Fruit fly (Drosophila melanogaster) whole organism, embryonic: ENCODE results near the gene SP555.

Experiments used
- B-H1 ChIP-seq: fragments of 200-800 bp; sonication (Bioruptor generic); IDR thresholded peaks from 3 replicates; pipeline ENCODE4 v1.3.6; 2022; ENCODE audit warnings: missing biosample characterization, missing genetic modification characterization
- CG10209 ChIP-seq: fragments of 200-800 bp; sonication (Bioruptor generic); optimal IDR thresholded peaks from 3 replicates; lab custom pipeline; 2017; ENCODE audit warnings: missing biosample characterization, mild to moderate bottlenecking, missing genetic modification characterization, missing genetic modification reagents
- CG10979 ChIP-seq: fragments of 200-800 bp; sonication (Bioruptor generic); optimal IDR thresholded peaks from 2 replicates; lab custom pipeline; 2018; ENCODE audit warnings: missing biosample characterization, mild to moderate bottlenecking, missing genetic modification characterization, moderate library complexity
- CG12071 ChIP-seq: fragments of 200-800 bp; sonication (Bioruptor generic); optimal IDR thresholded peaks from 3 replicates; lab custom pipeline; 2018; ENCODE audit warnings: missing biosample characterization, mild to moderate bottlenecking, missing genetic modification characterization
- CG15479 ChIP-seq: fragments of 200-800 bp; sonication (Bioruptor generic); optimal IDR thresholded peaks from 3 replicates; lab custom pipeline; 2019; ENCODE audit warnings: missing biosample characterization, mild to moderate bottlenecking, missing genetic modification characterization, moderate library complexity
- CG15514 ChIP-seq: fragments of 200-800 bp; sonication (Bioruptor generic); optimal IDR thresholded peaks from 3 replicates; lab custom pipeline; 2017; ENCODE audit warnings: missing biosample characterization, missing genetic modification characterization, mild to moderate bottlenecking, moderate library complexity, missing genetic modification reagents
- CG15601 ChIP-seq: fragments of 200-800 bp; sonication (Bioruptor generic); optimal IDR thresholded peaks from 3 replicates; lab custom pipeline; 2019; ENCODE audit warnings: missing biosample characterization, mild to moderate bottlenecking, missing genetic modification characterization, moderate library complexity
- CG1792 ChIP-seq: fragments of 200-800 bp; sonication (Bioruptor generic); optimal IDR thresholded peaks from 2 replicates; lab custom pipeline; 2016; ENCODE audit warnings: missing biosample characterization, missing genetic modification characterization
- CG2116 ChIP-seq: fragments of 200-800 bp; sonication (Bioruptor generic); optimal IDR thresholded peaks from 3 replicates; lab custom pipeline; 2018; ENCODE audit warnings: missing biosample characterization, mild to moderate bottlenecking, missing genetic modification characterization
- CG2202 ChIP-seq: fragments of 200-800 bp; sonication (Bioruptor generic); optimal IDR thresholded peaks from 2 replicates; lab custom pipeline; 2018; ENCODE audit warnings: missing biosample characterization, mild to moderate bottlenecking, missing genetic modification characterization
- CG32772 ChIP-seq: fragments of 200-800 bp; sonication (Bioruptor generic); IDR thresholded peaks from 2 replicates; pipeline ENCODE4 v1.3.6; 2022; ENCODE audit warnings: missing biosample characterization, missing genetic modification characterization
- CG3726 ChIP-seq: fragments of 200-800 bp; sonication (Bioruptor generic); IDR thresholded peaks from 3 replicates; pipeline ENCODE4, ENCODE4 v1.3.6; 2022; ENCODE audit warnings: missing biosample characterization, missing genetic modification characterization
- CG4730 ChIP-seq: fragments of 200-800 bp; sonication (Bioruptor generic); IDR thresholded peaks from 2 replicates; pipeline ENCODE4 v1.3.6; 2022; ENCODE audit warnings: missing biosample characterization, missing genetic modification characterization
- CG6654 ChIP-seq: fragments of 200-800 bp; sonication (Bioruptor generic); optimal IDR thresholded peaks from 2 replicates; lab custom pipeline; 2017; ENCODE audit warnings: missing biosample characterization, mild to moderate bottlenecking, missing genetic modification characterization
- CHES-1-like ChIP-seq: fragments of 200-800 bp; sonication (Bioruptor generic); optimal IDR thresholded peaks from 2 replicates; lab custom pipeline; 2016; ENCODE audit warnings: missing biosample characterization, missing genetic modification characterization
- Ets65A ChIP-seq: fragments of 200-800 bp; sonication (Bioruptor generic); peaks from one replicate; lab custom pipeline; 2016; ENCODE audit warnings: missing biosample characterization, missing genetic modification characterization
- Hr51 ChIP-seq, 2 experiments: fragments of 200-800 bp; sonication (Bioruptor generic); optimal IDR thresholded peaks; 2 replicates in 1 of 2; 3 replicates in 1 of 2; lab custom pipeline; 2016 to 2018; ENCODE audit warnings: missing biosample characterization in 2 of 2, missing genetic modification characterization in 2 of 2, mild to moderate bottlenecking in 1 of 2, moderate library complexity in 1 of 2
- Jarid2 ChIP-seq: fragments of 200-800 bp; sonication (Bioruptor generic); optimal IDR thresholded peaks from 3 replicates; lab custom pipeline; 2017; ENCODE audit warnings: mild to moderate bottlenecking, missing biosample characterization, missing genetic modification reagents, missing genetic modification characterization
- NK7.1 ChIP-seq: fragments of 200-800 bp; sonication (Bioruptor generic); optimal IDR thresholded peaks from 3 replicates; lab custom pipeline; 2016; ENCODE audit warnings: missing biosample characterization, missing genetic modification characterization
- Sry-δ ChIP-seq: fragments of 200-800 bp; sonication (Bioruptor generic); optimal IDR thresholded peaks from 2 replicates; lab custom pipeline; 2016; ENCODE audit warnings: missing biosample characterization, missing genetic modification characterization
- Taf1 ChIP-seq: fragments of 200-800 bp; sonication (Bioruptor generic); IDR thresholded peaks from 2 replicates; pipeline ENCODE4 v1.3.6; 2022; ENCODE audit warnings: missing biosample characterization, missing genetic modification characterization
- abd-A ChIP-seq: fragments of 200-800 bp; sonication (Bioruptor generic); optimal IDR thresholded peaks from 3 replicates; lab custom pipeline; 2019; ENCODE audit warnings: missing biosample characterization, mild to moderate bottlenecking, missing genetic modification characterization, moderate library complexity
- ac ChIP-seq: fragments of 200-800 bp; sonication (Bioruptor generic); optimal IDR thresholded peaks from 3 replicates; lab custom pipeline; 2017; ENCODE audit warnings: missing biosample characterization, mild to moderate bottlenecking, missing genetic modification characterization
- aop ChIP-seq: fragments of 200-800 bp; sonication (Bioruptor generic); IDR thresholded peaks from 2 replicates; pipeline ENCODE4 v1.3.6; 2022; ENCODE audit warnings: missing biosample characterization, missing genetic modification characterization
- ap ChIP-seq: fragments of 200-800 bp; sonication (Bioruptor generic); IDR thresholded peaks from 2 replicates; pipeline ENCODE4 v1.3.6; 2022; ENCODE audit warnings: missing biosample characterization, missing genetic modification characterization
- chif ChIP-seq, 2 experiments: fragments of 200-800 bp; sonication (Bioruptor generic); optimal IDR thresholded peaks; 3 replicates each; lab custom pipeline; 2016; ENCODE audit warnings: missing biosample characterization in 2 of 2, missing genetic modification characterization in 2 of 2
- corto ChIP-seq: fragments of 200-800 bp; sonication (Bioruptor generic); optimal IDR thresholded peaks from 2 replicates; lab custom pipeline; 2016; ENCODE audit warnings: missing biosample characterization, mild to moderate bottlenecking, missing genetic modification characterization, moderate library complexity
- crc ChIP-seq: fragments of 200-800 bp; sonication (Bioruptor generic); optimal IDR thresholded peaks from 2 replicates; lab custom pipeline; 2016; ENCODE audit warnings: missing biosample characterization, missing genetic modification characterization
- dm ChIP-seq: fragments of 200-800 bp; sonication (Bioruptor generic); optimal IDR thresholded peaks from 3 replicates; lab custom pipeline; 2016; ENCODE audit warnings: missing biosample characterization, missing genetic modification characterization
- dmrt99B ChIP-seq: fragments of 200-800 bp; sonication (Bioruptor generic); optimal IDR thresholded peaks from 2 replicates; lab custom pipeline; 2018; ENCODE audit warnings: missing biosample characterization, mild to moderate bottlenecking, missing genetic modification characterization, moderate library complexity
- exex ChIP-seq: fragments of 200-800 bp; sonication (Bioruptor generic); optimal IDR thresholded peaks from 4 replicates; lab custom pipeline; 2018; ENCODE audit warnings: missing biosample characterization, mild to moderate bottlenecking, missing genetic modification characterization, moderate library complexity
- eyg ChIP-seq: fragments of 200-800 bp; sonication (Bioruptor generic); optimal IDR thresholded peaks from 3 replicates; lab custom pipeline; 2016; ENCODE audit warnings: missing biosample characterization, missing genetic modification characterization
- grn ChIP-seq: fragments of 200-800 bp; sonication (Bioruptor generic); optimal IDR thresholded peaks from 3 replicates; lab custom pipeline; 2017; ENCODE audit warnings: missing biosample characterization, missing genetic modification characterization
- gro ChIP-seq: fragments of 200-800 bp; sonication (Bioruptor generic); optimal IDR thresholded peaks from 2 replicates; lab custom pipeline; 2016; ENCODE audit warnings: missing biosample characterization, missing genetic modification characterization
- ken ChIP-seq: fragments of 200-800 bp; sonication (Bioruptor generic); IDR thresholded peaks from 3 replicates; pipeline ENCODE4 v1.3.6; 2022; ENCODE audit warnings: missing biosample characterization, missing genetic modification characterization
- lbe ChIP-seq: fragments of 200-800 bp; sonication (Bioruptor generic); optimal IDR thresholded peaks from 2 replicates; lab custom pipeline; 2016; ENCODE audit warnings: missing biosample characterization, mild to moderate bottlenecking, missing genetic modification characterization
- lmd ChIP-seq: fragments of 200-800 bp; sonication (Bioruptor generic); IDR thresholded peaks from 2 replicates; pipeline ENCODE4 v1.3.6; 2022; ENCODE audit warnings: missing biosample characterization, missing genetic modification characterization
- odd ChIP-seq: fragments of 200-800 bp; sonication (Bioruptor generic); optimal IDR thresholded peaks from 2 replicates; lab custom pipeline; 2017; ENCODE audit warnings: missing biosample characterization, mild to moderate bottlenecking, missing genetic modification characterization
- p53 ChIP-seq: fragments of 200-800 bp; sonication (Bioruptor generic); optimal IDR thresholded peaks from 2 replicates; lab custom pipeline; 2016; ENCODE audit warnings: missing biosample characterization, missing genetic modification characterization
- repo ChIP-seq: fragments of 200-800 bp; sonication (Bioruptor generic); optimal IDR thresholded peaks from 2 replicates; lab custom pipeline; 2016; ENCODE audit warnings: missing biosample characterization, missing genetic modification characterization
- salm ChIP-seq: fragments of 200-800 bp; sonication (Bioruptor generic); optimal IDR thresholded peaks from 2 replicates; lab custom pipeline; 2018; ENCODE audit warnings: missing biosample characterization, mild to moderate bottlenecking, missing genetic modification characterization
- sc ChIP-seq, 3 experiments: fragments of >200 bp in 2 of 3; fragments of 200-800 bp in 1 of 3; sonication (Bioruptor generic) in 1 of 3; optimal IDR thresholded peaks; 2 replicates in 2 of 3; 3 replicates in 1 of 3; lab custom pipeline; 2017; ENCODE audit warnings: mild to moderate bottlenecking in 1 of 3, missing biosample characterization in 1 of 3, missing genetic modification characterization in 1 of 3, missing genetic modification reagents in 1 of 3
- schlank ChIP-seq: fragments of 200-800 bp; sonication (Bioruptor generic); optimal IDR thresholded peaks from 2 replicates; lab custom pipeline; 2018; ENCODE audit warnings: missing biosample characterization, mild to moderate bottlenecking, missing genetic modification characterization
- sd ChIP-seq: fragments of 200-800 bp; sonication (Bioruptor generic); optimal IDR thresholded peaks from 3 replicates; lab custom pipeline; 2018; ENCODE audit warnings: missing biosample characterization, mild to moderate bottlenecking, missing genetic modification characterization, moderate library complexity
- sens ChIP-seq: fragments of 200-800 bp; sonication (Bioruptor generic); peaks from one replicate; lab custom pipeline; 2016; ENCODE audit warnings: missing biosample characterization, missing genetic modification characterization
- shn ChIP-seq: fragments of 200-800 bp; sonication (Bioruptor generic); optimal IDR thresholded peaks from 3 replicates; lab custom pipeline; 2016; ENCODE audit warnings: missing biosample characterization, missing genetic modification characterization
- sim ChIP-seq: fragments of 200-800 bp; sonication (Bioruptor generic); IDR thresholded peaks from 2 replicates; pipeline ENCODE4 v1.3.6; 2022; ENCODE audit warnings: missing biosample characterization, missing genetic modification characterization
- so ChIP-seq: fragments of 200-800 bp; sonication (Bioruptor generic); IDR thresholded peaks from 3 replicates; pipeline ENCODE4 v1.3.6; 2022; ENCODE audit warnings: missing biosample characterization, missing genetic modification characterization
- sr ChIP-seq: fragments of 200-800 bp; sonication (Bioruptor generic); IDR thresholded peaks from 3 replicates; pipeline ENCODE4 v1.3.6; 2022; ENCODE audit warnings: missing biosample characterization, missing genetic modification characterization

SP555 gene

DNA sequence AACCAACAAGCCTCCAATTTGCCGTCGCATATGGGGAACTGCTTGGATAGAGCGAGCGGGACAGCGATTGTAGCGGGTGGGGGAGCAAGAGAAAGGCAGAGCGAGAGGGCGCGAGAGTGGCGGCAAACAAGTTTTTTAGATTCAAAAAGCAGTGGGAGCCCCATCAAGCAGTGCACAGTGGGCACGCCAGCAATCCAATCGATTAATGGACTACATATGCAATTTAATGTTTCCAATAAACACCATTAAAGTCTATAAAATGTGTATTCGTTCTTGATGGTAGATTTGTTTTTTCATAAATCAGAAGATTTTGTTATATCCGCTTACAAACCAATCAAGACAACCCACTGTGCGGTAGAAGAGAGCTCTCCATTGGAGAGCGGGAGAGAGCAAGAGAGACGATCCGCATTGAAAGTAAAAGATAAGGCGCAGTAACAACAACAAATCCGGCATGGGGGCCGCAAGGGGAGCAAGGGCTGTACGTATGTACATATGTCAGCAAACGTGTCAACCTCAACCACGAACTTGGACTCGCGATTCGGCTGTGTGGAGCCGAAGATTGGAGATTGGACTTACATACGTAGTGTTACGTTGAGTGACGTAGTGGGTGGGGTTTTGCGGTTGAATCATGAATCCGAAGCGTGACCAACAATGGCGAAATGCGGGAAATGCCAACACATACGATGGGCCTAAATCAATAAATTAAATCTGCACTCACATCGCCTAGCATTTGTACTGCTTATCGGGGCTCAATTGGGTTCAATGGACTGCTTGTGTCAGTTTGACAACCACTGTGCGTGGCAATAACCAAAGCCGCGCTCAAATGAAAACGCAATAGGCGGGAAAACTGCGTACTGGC is 39.9 kb upstream of the SP555 start (continued):
- peak; percentile 99 for TF ChIP-seq CG12071 (GFP tag; lab: Kevin White, UChicago)
- TF ChIP-seq aop = peak; percentile 96
- TF ChIP-seq CG4730 (GFP tag; lab: Robert Waterston, UW) = peak; percentile 99
- TF ChIP-seq lmd = peak; percentile 99
- peak; percentile 99 for TF ChIP-seq CG32772
- peak; percentile 99 for TF ChIP-seq CG10209 (GFP tag; lab: Kevin White, UChicago)
- peak; percentile 98 to 99 for TF ChIP-seq Hr51 (GFP tag; optimal IDR thresholded peaks at IDR 0.05; lab: Kevin White, UChicago)
- peak; percentile 88 for TF ChIP-seq exex (tag; lab: Kevin White, UChicago)
- peak; percentile 99 for TF ChIP-seq gro (GFP tag; lab: Kevin White, UChicago)
- TF ChIP-seq CG2202 (tag; lab: Kevin White, UChicago) = peak; percentile 99
- peak; percentile 99 for TF ChIP-seq dmrt99B
- TF ChIP-seq Sry-δ (GFP tag; lab: Kevin White, UChicago) = peak; percentile 81
- peak; percentile 98 for TF ChIP-seq p53
- peak; percentile 99 for TF ChIP-seq so (GFP tag; lab: Robert Waterston, UW)
- no peak for TF ChIP-seq sc (optimal IDR thresholded peaks at IDR 0.05; lab: Kevin White, UChicago)
- TF ChIP-seq sc (GFP tag; optimal IDR thresholded peaks at IDR 0.05; lab: Kevin White, UChicago) = peak; percentile 99
- peak; percentile 97 for TF ChIP-seq sim (GFP tag; lab: Robert Waterston, UW)
- no peak for TF ChIP-seq CG15479 (GFP tag; lab: Kevin White, UChicago)
- peak; percentile 99 for TF ChIP-seq repo (GFP tag; lab: Kevin White, UChicago)
- TF ChIP-seq Taf1 (GFP tag; lab: Robert Waterston, UW) = peak; percentile 97
- peak; percentile 93 for TF ChIP-seq CG15514 (GFP tag; lab: Kevin White, UChicago)
- TF ChIP-seq ac (GFP tag; lab: Kevin White, UChicago) = peak; percentile 97
- peak; percentile 94 for TF ChIP-seq grn (GFP tag; lab: Kevin White, UChicago)
- peak; percentile 98 for TF ChIP-seq dm (GFP tag; lab: Kevin White, UChicago)
- peak; percentile 98 for TF ChIP-seq salm
- peak; percentile 99 for TF ChIP-seq ken
- peak; percentile 98 for TF ChIP-seq CG15601 (tag; lab: Kevin White, UChicago)
- TF ChIP-seq CG6654 = peak; percentile 97
- peak; percentile 100 for TF ChIP-seq Ets65A (GFP tag; lab: Kevin White, UChicago)
- peak; percentile 100 for TF ChIP-seq shn (GFP tag; lab: Kevin White, UChicago)
- peak; percentile 95 for TF ChIP-seq corto (GFP tag; lab: Kevin White, UChicago)
- peak; percentile 88 for TF ChIP-seq CG2116
- peak; percentile 98 for TF ChIP-seq eyg
- peak; percentile 99 for TF ChIP-seq CG10979 (tag; lab: Kevin White, UChicago)
- TF ChIP-seq NK7.1 = peak; percentile 98
- peak; percentile 96 for TF ChIP-seq schlank (tag; lab: Kevin White, UChicago)
- peak; percentile 98 for TF ChIP-seq sr (GFP tag; lab: Robert Waterston, UW)
- peak; percentile 99 for TF ChIP-seq chif (GFP tag; optimal IDR thresholded peaks at IDR 0.05; lab: Kevin White, UChicago)
- peak; percentile 99 for TF ChIP-seq CG1792
- peak; percentile 99 for TF ChIP-seq B-H1
- peak; percentile 96 for TF ChIP-seq abd-A (tag; lab: Kevin White, UChicago)
- TF ChIP-seq ap (GFP tag; lab: Robert Waterston, UW) = peak; percentile 99
- peak; percentile 98 for TF ChIP-seq lbe (GFP tag; lab: Kevin White, UChicago)
- peak; percentile 99 for TF ChIP-seq CHES-1-like
- TF ChIP-seq odd (GFP tag; lab: Kevin White, UChicago) = peak; percentile 97
- peak; percentile 92 for TF ChIP-seq sd
- TF ChIP-seq crc (GFP tag; lab: Kevin White, UChicago) = peak; percentile 99
- TF ChIP-seq CG3726 (GFP tag; lab: Robert Waterston, UW) = peak; percentile 99
- peak; percentile 100 for TF ChIP-seq sens (GFP tag; lab: Kevin White, UChicago)
- peak; percentile 94 for TF ChIP-seq Jarid2 (GFP tag; lab: Kevin White, UChicago)
